Worm (Caenorhabditis elegans): ENCODE data around the gene col-159.

col-159 gene

DNA sequence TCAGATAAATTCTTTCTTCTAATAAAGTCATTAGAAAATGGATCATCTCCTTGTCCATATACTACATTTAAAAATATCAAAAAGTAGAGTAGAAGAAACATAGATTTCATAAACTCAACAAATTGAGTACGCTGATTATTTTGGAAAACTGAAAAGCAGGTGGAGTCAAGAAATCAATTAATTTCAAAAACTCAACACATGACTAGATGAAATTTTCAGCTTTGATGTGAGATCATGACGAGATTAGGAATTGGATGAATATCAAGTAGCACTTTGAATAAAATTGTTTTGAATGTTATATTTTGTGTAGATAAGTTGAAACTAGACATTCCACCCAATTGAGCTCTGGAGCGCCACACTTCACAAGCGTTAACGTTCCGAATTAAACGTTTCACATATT is 6.4 kb downstream of the col-159 start, which contains the start of gene F57B1.1:
Gene F57B1.1 (minus strand): TSS at position 101 of the 400 bp plus-strand sequence.
- TF ChIP-seq snpc-4 (tag; optimal IDR thresholded peaks at IDR 0.05) (no peak), nhr-237 (tag; optimal IDR thresholded peaks at IDR 0.05) (no peak), bed-3 (GFP tag; optimal IDR thresholded peaks at IDR 0.05) (no peak), mep-1 (tag; optimal IDR thresholded peaks at IDR 0.05) (no peak), tbx-8 (GFP tag; optimal IDR thresholded peaks at IDR 0.05) (no peak), ceh-43 (GFP tag; optimal IDR thresholded peaks at IDR 0.05) (no peak), sptf-1 (tag; optimal IDR thresholded peaks at IDR 0.05) (no peak), drap-1 (GFP tag; optimal IDR thresholded peaks at IDR 0.05) (no peak), ztf-11 (tag; optimal IDR thresholded peaks at IDR 0.05) (no peak), ceh-83 (GFP tag; optimal IDR thresholded peaks at IDR 0.05) (no peak), elt-3 (tag; optimal IDR thresholded peaks at IDR 0.05) (no peak), mab-5 (tag; optimal IDR thresholded peaks at IDR 0.05) (no peak), ham-2 (GFP tag; optimal IDR thresholded peaks at IDR 0.05) (no peak), nhr-12 (tag; optimal IDR thresholded peaks at IDR 0.05) (no peak)

DNA sequence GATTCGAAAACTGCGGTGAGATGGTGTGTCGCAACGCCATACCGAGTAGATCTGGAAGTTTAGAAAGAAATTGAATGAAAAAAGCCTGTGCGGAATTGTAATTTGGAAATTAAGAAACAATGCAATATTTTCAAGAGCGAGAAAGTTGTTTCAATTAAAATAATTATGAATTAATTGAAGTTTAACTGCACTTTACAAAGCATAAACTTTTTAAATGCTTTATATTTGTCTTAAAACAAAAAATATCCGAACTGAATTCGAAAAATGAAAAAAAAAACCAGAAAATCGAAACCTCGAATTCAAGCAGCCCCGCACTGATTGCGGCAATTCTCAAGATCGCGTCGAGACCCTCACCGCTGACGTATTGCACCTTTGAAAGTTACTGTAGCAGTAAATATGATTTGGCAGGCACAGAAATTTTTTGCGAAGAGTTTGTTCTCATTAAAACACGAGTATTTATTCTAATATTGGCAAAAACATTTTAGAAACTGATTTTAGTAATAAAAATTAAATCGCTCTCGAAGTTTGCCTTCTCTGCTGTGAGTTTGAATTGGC is 8.4 kb downstream of the col-159 start, which contains the start of gene sun-1:
Gene sun-1 (minus strand): TSS at position 51 of the 555 bp plus-strand sequence.
- TF ChIP-seq nhr-28 (tag; optimal IDR thresholded peaks at IDR 0.05) (no peak), flh-1 (GFP tag; optimal IDR thresholded peaks at IDR 0.05) (no peak), pha-4 (tag; optimal IDR thresholded peaks at IDR 0.05) (no peak)

ce11 chrV:13185384-13185783 is 16.6 kb downstream of the col-159 start, which contains the start of gene sri-6:
sri-6 (plus strand) TSS chrV:13185684.
- no peak for TF ChIP-seq unc-62 (GFP tag; optimal IDR thresholded peaks at IDR 0.05)

ce11 chrV:13184137-13184536 is 17.8 kb downstream of the col-159 start, which contains the start of gene T09E8.4:
T09E8.4 (minus strand) TSS chrV:13184237.
- TF ChIP-seq mep-1 (tag; optimal IDR thresholded peaks at IDR 0.05), result no peak
- no peak for TF ChIP-seq snpc-4 (tag; optimal IDR thresholded peaks at IDR 0.05)
- TF ChIP-seq mls-2 (tag; optimal IDR thresholded peaks at IDR 0.05), result no peak

- TF ChIP-seq ceh-83 (GFP tag; optimal IDR thresholded peaks at IDR 0.05) (no peak), mep-1 (tag; optimal IDR thresholded peaks at IDR 0.05) (no peak), nhr-2 (tag; optimal IDR thresholded peaks at IDR 0.05) (no peak), nhr-76 (tag; optimal IDR thresholded peaks at IDR 0.05) (no peak), lsy-2 (tag; optimal IDR thresholded peaks at IDR 0.05) (no peak), flh-1 (GFP tag; optimal IDR thresholded peaks at IDR 0.05) (no peak), ces-1 (GFP tag; optimal IDR thresholded peaks at IDR 0.05) (no peak), hlh-1 (tag; optimal IDR thresholded peaks at IDR 0.05) (no peak), blmp-1 (tag; optimal IDR thresholded peaks at IDR 0.05) (no peak), bed-3 (GFP tag; optimal IDR thresholded peaks at IDR 0.05) (no peak), snpc-4 (tag; optimal IDR thresholded peaks at IDR 0.05) (no peak), elt-3 (tag; optimal IDR thresholded peaks at IDR 0.05) (no peak), ham-2 (GFP tag; optimal IDR thresholded peaks at IDR 0.05) (no peak)
These were observed 20.5 kb downstream of the col-159 start for ce11 chrV:13181450-13181849.

- no peak for TF ChIP-seq nhr-12 (tag; optimal IDR thresholded peaks at IDR 0.05)
These were observed 21.9 kb downstream of the col-159 start, which contains the start of gene cni-1 for ce11 chrV:13179986-13180591. cni-1 (plus strand) TSS chrV:13180330.

DNA sequence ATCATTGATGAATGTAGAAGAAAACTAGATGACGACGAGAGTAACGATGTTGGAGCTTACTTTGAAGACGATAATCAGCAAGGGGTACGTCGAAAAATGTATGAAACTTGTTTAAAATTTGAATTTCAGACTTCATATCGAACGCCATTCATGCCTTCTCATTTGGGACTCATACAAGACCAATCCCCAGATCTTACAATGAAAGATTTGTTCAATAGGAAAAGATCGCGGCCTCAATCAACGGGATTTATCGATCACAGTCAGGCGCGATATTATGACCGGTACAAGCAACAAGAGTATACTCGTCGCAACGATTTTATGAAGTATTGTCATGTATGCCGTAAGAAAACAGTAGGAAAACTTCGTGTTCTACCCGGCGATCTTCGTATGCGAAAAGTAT is 25.2 kb downstream of the col-159 start:
- TF ChIP-seq lin-13 (tag; optimal IDR thresholded peaks at IDR 0.05), result no peak
- TF ChIP-seq blmp-1 (tag; optimal IDR thresholded peaks at IDR 0.05), result no peak
- no peak for TF ChIP-seq sem-2 (GFP tag; optimal IDR thresholded peaks at IDR 0.05)
- TF ChIP-seq bed-3 (GFP tag; optimal IDR thresholded peaks at IDR 0.05), result no peak
- TF ChIP-seq ceh-83 (GFP tag; optimal IDR thresholded peaks at IDR 0.05), result no peak
- TF ChIP-seq zip-8 (tag; optimal IDR thresholded peaks at IDR 0.05), result no peak
- no peak for TF ChIP-seq nhr-237 (tag; optimal IDR thresholded peaks at IDR 0.05)
- TF ChIP-seq nhr-76 (tag; optimal IDR thresholded peaks at IDR 0.05), result no peak
- TF ChIP-seq nhr-12 (tag; optimal IDR thresholded peaks at IDR 0.05), result no peak
- TF ChIP-seq mab-5 (tag; optimal IDR thresholded peaks at IDR 0.05), result no peak
- no peak for TF ChIP-seq mep-1 (tag; optimal IDR thresholded peaks at IDR 0.05)
- TF ChIP-seq sptf-1 (tag; optimal IDR thresholded peaks at IDR 0.05), result no peak
- no peak for TF ChIP-seq hlh-1 (tag; optimal IDR thresholded peaks at IDR 0.05)
- TF ChIP-seq lin-32 (GFP tag; optimal IDR thresholded peaks at IDR 0.05), result no peak

Data from whole organism, mixed stage, embryonic.